Fruit fly (Drosophila melanogaster) whole organism, embryonic: Measurements from ENCODE around the gene CG14245.
A peak's percentile ranks its signal among the peaks of the same experiment; 100 is the strongest.

Experiments
- CG10979 ChIP-seq: fragments of 200-800 bp; sonication (Bioruptor generic); optimal IDR thresholded peaks from 2 replicates; lab custom pipeline; 2018; ENCODE audit warnings: missing biosample characterization, mild to moderate bottlenecking, missing genetic modification characterization, moderate library complexity
- CG11085 ChIP-seq: fragments of 200-800 bp; sonication (Bioruptor generic); IDR thresholded peaks from 2 replicates; pipeline ENCODE4 v1.3.6; 2022; ENCODE audit warnings: missing biosample characterization, missing genetic modification characterization
- CG12659 ChIP-seq: fragments of 200-800 bp; sonication (Bioruptor generic); optimal IDR thresholded peaks from 3 replicates; lab custom pipeline; 2017; ENCODE audit warnings: mild to moderate bottlenecking, missing biosample characterization, missing genetic modification reagents, missing genetic modification characterization
- CG13894 ChIP-seq: fragments of 200-800 bp; sonication (Bioruptor generic); optimal IDR thresholded peaks from 3 replicates; lab custom pipeline; 2018; ENCODE audit warnings: missing biosample characterization, mild to moderate bottlenecking, missing genetic modification characterization, moderate library complexity
- CG17359 ChIP-seq: fragments of 200-800 bp; sonication (Bioruptor generic); optimal IDR thresholded peaks from 3 replicates; lab custom pipeline; 2018; ENCODE audit warnings: missing biosample characterization, mild to moderate bottlenecking, missing genetic modification characterization, moderate library complexity
- CG17802 ChIP-seq: fragments of 200-800 bp; sonication (Bioruptor generic); optimal IDR thresholded peaks from 2 replicates; lab custom pipeline; 2018; ENCODE audit warnings: missing biosample characterization, mild to moderate bottlenecking, missing genetic modification characterization, moderate library complexity
- CG18764 ChIP-seq: fragments of 200-800 bp; sonication (Bioruptor generic); optimal IDR thresholded peaks from 3 replicates; lab custom pipeline; 2016; ENCODE audit warnings: missing biosample characterization, missing genetic modification characterization
- CG2678 ChIP-seq: fragments of 200-800 bp; sonication (Bioruptor generic); optimal IDR thresholded peaks from 3 replicates; lab custom pipeline; 2019; ENCODE audit warnings: missing biosample characterization, mild to moderate bottlenecking, missing genetic modification characterization, moderate library complexity
- CG3995 ChIP-seq: fragments of 200-800 bp; sonication (Bioruptor generic); optimal IDR thresholded peaks from 3 replicates; lab custom pipeline; 2016; ENCODE audit warnings: missing biosample characterization, missing genetic modification characterization
- CG4328 ChIP-seq: fragments of 200-800 bp; sonication (Bioruptor generic); optimal IDR thresholded peaks from 3 replicates; lab custom pipeline; 2017; ENCODE audit warnings: missing biosample characterization, missing genetic modification reagents, missing genetic modification characterization
- CG4360 ChIP-seq: fragments of 200-800 bp; sonication (Bioruptor generic); IDR thresholded peaks from 2 replicates; pipeline ENCODE4 v1.3.6; 2022; ENCODE audit warnings: missing biosample characterization, missing genetic modification characterization
- CG5180 ChIP-seq: fragments of 200-800 bp; sonication (Bioruptor generic); optimal IDR thresholded peaks from 3 replicates; lab custom pipeline; 2017; ENCODE audit warnings: missing biosample characterization, missing genetic modification characterization, mild to moderate bottlenecking, moderate library complexity, missing genetic modification reagents
- CG6254 ChIP-seq: fragments of 200-800 bp; sonication (Bioruptor generic); optimal IDR thresholded peaks from 3 replicates; lab custom pipeline; 2017; ENCODE audit warnings: mild to moderate bottlenecking, missing biosample characterization, missing genetic modification reagents, missing genetic modification characterization
- CG7372 ChIP-seq: fragments of 200-800 bp; sonication (Bioruptor generic); IDR thresholded peaks from 2 replicates; pipeline ENCODE4 v1.3.6; 2022; ENCODE audit warnings: missing biosample characterization, missing genetic modification characterization
- CG7928 ChIP-seq: fragments of 200-800 bp; sonication (Bioruptor generic); optimal IDR thresholded peaks from 2 replicates; lab custom pipeline; 2017; ENCODE audit warnings: missing biosample characterization, mild to moderate bottlenecking, missing genetic modification characterization
- CG7987 ChIP-seq: fragments of 200-800 bp; sonication (Bioruptor generic); optimal IDR thresholded peaks from 2 replicates; lab custom pipeline; 2018; ENCODE audit warnings: missing biosample characterization, mild to moderate bottlenecking, missing genetic modification characterization, moderate library complexity
- CrebB ChIP-seq: fragments of 200-800 bp; sonication (Bioruptor generic); optimal IDR thresholded peaks from 3 replicates; lab custom pipeline; 2018; ENCODE audit warnings: missing biosample characterization, mild to moderate bottlenecking, missing genetic modification characterization
- D19B ChIP-seq: fragments of 200-800 bp; sonication (Bioruptor generic); optimal IDR thresholded peaks from 2 replicates; lab custom pipeline; 2017; ENCODE audit warnings: missing biosample characterization, mild to moderate bottlenecking, missing genetic modification characterization
- Dad ChIP-seq: fragments of 200-800 bp; sonication (Bioruptor generic); optimal IDR thresholded peaks from 3 replicates; lab custom pipeline; 2016; ENCODE audit warnings: missing biosample characterization, missing genetic modification characterization
- Dbx ChIP-seq: fragments of 200-800 bp; sonication (Bioruptor generic); IDR thresholded peaks from 3 replicates; pipeline ENCODE4 v1.3.6; 2022; ENCODE audit warnings: missing biosample characterization, missing genetic modification characterization
- H2.0 ChIP-seq: fragments of 200-800 bp; sonication (Bioruptor generic); IDR thresholded peaks from 2 replicates; pipeline ENCODE4 v1.3.6; 2022; ENCODE audit warnings: missing biosample characterization, missing genetic modification characterization
- HHEX ChIP-seq: fragments of 200-800 bp; sonication (Bioruptor generic); optimal IDR thresholded peaks from 3 replicates; lab custom pipeline; 2017; ENCODE audit warnings: missing biosample characterization, mild to moderate bottlenecking, missing genetic modification characterization, missing genetic modification reagents
- Hr51 ChIP-seq, 2 experiments: fragments of 200-800 bp; sonication (Bioruptor generic); optimal IDR thresholded peaks; 2 replicates in 1 of 2; 3 replicates in 1 of 2; lab custom pipeline; 2016 to 2018; ENCODE audit warnings: missing biosample characterization in 2 of 2, missing genetic modification characterization in 2 of 2, mild to moderate bottlenecking in 1 of 2, moderate library complexity in 1 of 2
- Hsf ChIP-seq: fragments of 200-800 bp; sonication (Bioruptor generic); optimal IDR thresholded peaks from 3 replicates; lab custom pipeline; 2016; ENCODE audit warnings: missing biosample characterization, missing genetic modification characterization
- Lpt ChIP-seq: fragments of >200 bp; optimal IDR thresholded peaks from 2 replicates; lab custom pipeline; 2018; ENCODE audit warnings: missing biosample characterization, missing genetic modification characterization
- Med ChIP-seq: fragments of 200-800 bp; sonication (Bioruptor generic); peaks from one replicate; lab custom pipeline; 2016; ENCODE audit warnings: missing biosample characterization, missing genetic modification characterization, mild to moderate bottlenecking, inconsistent platforms, moderate library complexity
- Myb ChIP-seq: fragments of 200-800 bp; sonication (Bioruptor generic); optimal IDR thresholded peaks from 2 replicates; lab custom pipeline; 2016; ENCODE audit warnings: missing biosample characterization, missing genetic modification characterization
- Pdp1 ChIP-seq, 2 experiments: fragments of 200-800 bp; sonication (Bioruptor generic); optimal IDR thresholded peaks; 3 replicates each; lab custom pipeline; 2016; ENCODE audit warnings: missing biosample characterization in 2 of 2, missing genetic modification characterization in 2 of 2, mild to moderate bottlenecking in 1 of 2, moderate library complexity in 1 of 2
- Poxn ChIP-seq: fragments of 200-800 bp; sonication (Bioruptor generic); IDR thresholded peaks from 2 replicates; pipeline ENCODE4 v1.3.6; 2022; ENCODE audit warnings: missing biosample characterization, missing genetic modification characterization
- Ptx1 ChIP-seq: fragments of 200-800 bp; sonication (Bioruptor generic); IDR thresholded peaks from 2 replicates; pipeline ENCODE4 v1.3.6; 2022; ENCODE audit warnings: missing biosample characterization, missing genetic modification characterization
- az2 ChIP-seq: fragments of 200-800 bp; sonication (Bioruptor generic); optimal IDR thresholded peaks from 3 replicates; lab custom pipeline; 2016; ENCODE audit warnings: missing biosample characterization, missing genetic modification characterization
- bcd ChIP-seq: fragments of 200-800 bp; sonication (Bioruptor generic); optimal IDR thresholded peaks from 2 replicates; lab custom pipeline; 2017; ENCODE audit warnings: missing biosample characterization, mild to moderate bottlenecking, missing genetic modification characterization
- chm ChIP-seq: fragments of 200-800 bp; sonication (Bioruptor generic); IDR thresholded peaks from 2 replicates; pipeline ENCODE4 v1.3.6; 2022; ENCODE audit warnings: missing biosample characterization, missing genetic modification characterization
- emc ChIP-seq: fragments of 200-800 bp; sonication (Bioruptor generic); optimal IDR thresholded peaks from 2 replicates; lab custom pipeline; 2016; ENCODE audit warnings: missing biosample characterization, missing genetic modification characterization
- eyg ChIP-seq: fragments of 200-800 bp; sonication (Bioruptor generic); optimal IDR thresholded peaks from 3 replicates; lab custom pipeline; 2016; ENCODE audit warnings: missing biosample characterization, missing genetic modification characterization
- grau ChIP-seq: fragments of 200-800 bp; optimal IDR thresholded peaks from 3 replicates; lab custom pipeline; 2019; ENCODE audit warnings: missing biosample characterization, mild to moderate bottlenecking, missing genetic modification characterization, moderate library complexity
- gsb-n ChIP-seq: fragments of 200-800 bp; sonication (Bioruptor generic); optimal IDR thresholded peaks from 3 replicates; lab custom pipeline; 2018; ENCODE audit warnings: missing biosample characterization, mild to moderate bottlenecking, missing genetic modification characterization
- ham ChIP-seq: fragments of 200-800 bp; sonication (Bioruptor generic); IDR thresholded peaks from 2 replicates; pipeline ENCODE4 v1.3.6; 2022; ENCODE audit warnings: missing biosample characterization, missing genetic modification characterization
- hb ChIP-seq: fragments of 200-800 bp; sonication (Bioruptor generic); IDR thresholded peaks from 3 replicates; pipeline ENCODE4 v1.3.6; 2022; ENCODE audit warnings: missing biosample characterization, missing genetic modification characterization; ENCODE audit not compliant: partially characterized antibody
- hkb ChIP-seq, 2 experiments: fragments of 200-800 bp in 1 of 2; fragments of >200 bp in 1 of 2; sonication (Bioruptor generic) in 1 of 2; IDR thresholded peaks in 1 of 2; optimal IDR thresholded peaks in 1 of 2; 2 replicates each; pipeline versions ENCODE4 v1.3.6 to Lab custom; 2017 to 2022; ENCODE audit warnings: missing biosample characterization in 1 of 2, missing genetic modification characterization in 1 of 2
- lab ChIP-seq: fragments of 200-800 bp; sonication (Bioruptor generic); optimal IDR thresholded peaks from 3 replicates; lab custom pipeline; 2017; ENCODE audit warnings: missing biosample characterization, missing genetic modification characterization, mild to moderate bottlenecking, moderate library complexity, missing genetic modification reagents
- nerfin-1 ChIP-seq: fragments of 200-800 bp; sonication (Bioruptor generic); optimal IDR thresholded peaks from 3 replicates; lab custom pipeline; 2019; ENCODE audit warnings: missing biosample characterization, mild to moderate bottlenecking, missing genetic modification characterization, moderate library complexity
- nmo ChIP-seq: fragments of 200-800 bp; sonication (Bioruptor generic); optimal IDR thresholded peaks from 2 replicates; lab custom pipeline; 2018; ENCODE audit warnings: missing biosample characterization, mild to moderate bottlenecking, missing genetic modification characterization, moderate library complexity
- otp ChIP-seq: fragments of 200-800 bp; sonication (Bioruptor generic); IDR thresholded peaks from 3 replicates; pipeline ENCODE4, ENCODE4 v1.3.6; 2022; ENCODE audit warnings: missing biosample characterization, missing genetic modification characterization
- pum ChIP-seq: fragments of 200-800 bp; sonication (Bioruptor generic); optimal IDR thresholded peaks from 2 replicates; lab custom pipeline; 2016; ENCODE audit warnings: missing biosample characterization, missing genetic modification characterization
- row ChIP-seq: fragments of 200-800 bp; sonication (Bioruptor generic); IDR thresholded peaks from 3 replicates; pipeline ENCODE4 v1.3.6; 2022; ENCODE audit warnings: missing biosample characterization, missing genetic modification characterization
- salm ChIP-seq: fragments of 200-800 bp; sonication (Bioruptor generic); optimal IDR thresholded peaks from 2 replicates; lab custom pipeline; 2018; ENCODE audit warnings: missing biosample characterization, mild to moderate bottlenecking, missing genetic modification characterization
- sisA ChIP-seq: fragments of 200-800 bp; sonication (Bioruptor generic); IDR thresholded peaks from 2 replicates; pipeline ENCODE4 v1.3.6; 2022; ENCODE audit warnings: missing biosample characterization, missing genetic modification characterization
- sob ChIP-seq: fragments of 200-800 bp; sonication (Bioruptor generic); IDR thresholded peaks from 2 replicates; pipeline ENCODE4 v1.3.6; 2022; ENCODE audit warnings: missing biosample characterization, missing genetic modification characterization
- z ChIP-seq: fragments of 200-800 bp; sonication (Bioruptor generic); IDR thresholded peaks from 3 replicates; pipeline ENCODE4 v1.3.6; 2022; ENCODE audit warnings: missing biosample characterization, missing genetic modification characterization
- zen ChIP-seq: fragments of 200-800 bp; sonication (Bioruptor generic); optimal IDR thresholded peaks from 3 replicates; lab custom pipeline; 2018; ENCODE audit warnings: missing biosample characterization, mild to moderate bottlenecking, missing genetic modification characterization, moderate library complexity

CG14245 gene

dm6 chr3R:26690197-26690596, 38.3 kb upstream of the CG14245 start (continued):
- TF ChIP-seq CG6254 (GFP tag; lab: Kevin White, UChicago): no peak
- TF ChIP-seq sisA (GFP tag; lab: Robert Waterston, UW): peak; percentile 11; the same call in 1 of the 2 replicates
- TF ChIP-seq bcd: no peak
- no peak for TF ChIP-seq grau
- peak; percentile 59 for TF ChIP-seq Med (GFP tag; lab: Kevin White, UChicago)
- TF ChIP-seq CrebB: no peak
- TF ChIP-seq row (GFP tag; lab: Robert Waterston, UW): no peak; the same call in 2 of the 3 replicates
- no peak for TF ChIP-seq nmo (GFP tag; lab: Kevin White, UChicago)
- TF ChIP-seq CG10979 (tag; lab: Kevin White, UChicago): no peak
- no peak for TF ChIP-seq Poxn
- TF ChIP-seq CG5180 (GFP tag; lab: Kevin White, UChicago): no peak
- no peak for TF ChIP-seq Hsf
- peak; percentile 18 for TF ChIP-seq CG2678 (tag; lab: Kevin White, UChicago)
- peak; percentile 26; the same call in 1 of the 3 replicates for TF ChIP-seq Dbx (GFP tag; lab: Robert Waterston, UW)
- TF ChIP-seq lab (GFP tag; lab: Kevin White, UChicago): peak; percentile 52
- no peak for TF ChIP-seq CG7928 (GFP tag; lab: Kevin White, UChicago)
- no peak for TF ChIP-seq CG11085 (GFP tag; lab: Robert Waterston, UW)
- TF ChIP-seq sob (GFP tag; lab: Robert Waterston, UW): no peak
- no peak for TF ChIP-seq CG17802 (tag; lab: Kevin White, UChicago)
- no peak for TF ChIP-seq Dad
- no peak for TF ChIP-seq H2.0 (GFP tag; lab: Robert Waterston, UW)
- TF ChIP-seq CG12659 (GFP tag; lab: Kevin White, UChicago): no peak
- no peak for TF ChIP-seq D19B
- no peak for TF ChIP-seq hkb (optimal IDR thresholded peaks at IDR 0.05; lab: Kevin White, UChicago)
- no peak for TF ChIP-seq hkb (GFP tag; IDR thresholded peaks at IDR 0.05; lab: Robert Waterston, UW)
- TF ChIP-seq az2 (GFP tag; lab: Kevin White, UChicago): no peak
- TF ChIP-seq Ptx1: peak; percentile 51
- TF ChIP-seq hb (GFP tag; lab: Robert Waterston, UW): no peak
- no peak for TF ChIP-seq CG18764 (GFP tag; lab: Kevin White, UChicago)
- TF ChIP-seq Lpt (GFP tag; lab: Kevin White, UChicago): no peak
- no peak for TF ChIP-seq pum (GFP tag; lab: Kevin White, UChicago)
- TF ChIP-seq otp (GFP tag; lab: Robert Waterston, UW): no peak
- peak; percentile 27; the same call in 1 of the 2 replicates for TF ChIP-seq CG7372
- TF ChIP-seq chm (GFP tag; lab: Robert Waterston, UW): no peak
- no peak for TF ChIP-seq eyg (GFP tag; lab: Kevin White, UChicago)
- TF ChIP-seq CG4328 (GFP tag; lab: Kevin White, UChicago): no peak
- TF ChIP-seq salm (tag; lab: Kevin White, UChicago): no peak
- no peak for TF ChIP-seq Pdp1 (GFP tag; optimal IDR thresholded peaks at IDR 0.05; lab: Kevin White, UChicago)
- TF ChIP-seq emc: no peak
- TF ChIP-seq z: no peak
- no peak for TF ChIP-seq HHEX (GFP tag; lab: Kevin White, UChicago)
- peak in 1 of 2 experiments; percentile 5 for TF ChIP-seq Hr51 (GFP tag; optimal IDR thresholded peaks at IDR 0.05; lab: Kevin White, UChicago)
- no peak for TF ChIP-seq CG17359 (tag; lab: Kevin White, UChicago)
- no peak for TF ChIP-seq CG7987 (GFP tag; lab: Kevin White, UChicago)
- no peak for TF ChIP-seq CG3995 (GFP tag; lab: Kevin White, UChicago)
- TF ChIP-seq CG13894: no peak
- no peak for TF ChIP-seq nerfin-1 (tag; lab: Kevin White, UChicago)
- no peak for TF ChIP-seq gsb-n (tag; lab: Kevin White, UChicago)
- no peak for TF ChIP-seq Myb (GFP tag; lab: Kevin White, UChicago)
- TF ChIP-seq CG4360 (GFP tag; lab: Robert Waterston, UW): no peak
- no peak for TF ChIP-seq ham (GFP tag; lab: Robert Waterston, UW)
- no peak for TF ChIP-seq zen (tag; lab: Kevin White, UChicago)
